Fruit fly (Drosophila melanogaster): ENCODE results near the gene qless.

qless gene

dm6 chr3R:31254808-31255207, 2.4 kb upstream of the qless start, which contains the start of the genes CG1750 and spn-F:
TSS of gene CG1750 (minus strand) at chr3R:31254900.
TSS of gene spn-F (plus strand) at chr3R:31255127.
- TF ChIP-seq h (optimal IDR thresholded peaks at IDR 0.05) (no peak), Sin3A (optimal IDR thresholded peaks at IDR 0.05) (no peak), ttk (optimal IDR thresholded peaks at IDR 0.05) (no peak), insv (optimal IDR thresholded peaks at IDR 0.05) (no peak), psq (optimal IDR thresholded peaks at IDR 0.05) (no peak), Myc (optimal IDR thresholded peaks at IDR 0.05) (no peak)

dm6 chr3R:31251130-31251770, 1.2 kb downstream of the qless start:
- TF ChIP-seq Sin3A (optimal IDR thresholded peaks at IDR 0.05) (no peak), insv (optimal IDR thresholded peaks at IDR 0.05) (no peak), ttk (optimal IDR thresholded peaks at IDR 0.05) (no peak), h (optimal IDR thresholded peaks at IDR 0.05) (no peak), psq (optimal IDR thresholded peaks at IDR 0.05) (no peak), Myc (optimal IDR thresholded peaks at IDR 0.05) (no peak)

dm6 chr3R:31250426-31251034, 1.9 kb downstream of the qless start:
- no peak for TF ChIP-seq Myc (optimal IDR thresholded peaks at IDR 0.05)
- no peak for TF ChIP-seq psq (optimal IDR thresholded peaks at IDR 0.05)
- no peak for TF ChIP-seq ttk (optimal IDR thresholded peaks at IDR 0.05)
- no peak for TF ChIP-seq h (optimal IDR thresholded peaks at IDR 0.05)
- TF ChIP-seq insv (optimal IDR thresholded peaks at IDR 0.05): no peak
- no peak for TF ChIP-seq Sin3A (optimal IDR thresholded peaks at IDR 0.05)

- TF ChIP-seq Sin3A (optimal IDR thresholded peaks at IDR 0.05): no peak
- no peak for TF ChIP-seq ttk (optimal IDR thresholded peaks at IDR 0.05)
- no peak for TF ChIP-seq h (optimal IDR thresholded peaks at IDR 0.05)
- TF ChIP-seq Myc (optimal IDR thresholded peaks at IDR 0.05): no peak
- no peak for TF ChIP-seq psq (optimal IDR thresholded peaks at IDR 0.05)
- no peak for TF ChIP-seq insv (optimal IDR thresholded peaks at IDR 0.05)
These were observed 4.2 kb downstream of the qless start for dm6 chr3R:31248245-31248644.

dm6 chr3R:31247281-31247995, 5.0 kb downstream of the qless start:
- TF ChIP-seq Myc (optimal IDR thresholded peaks at IDR 0.05) (no peak), insv (optimal IDR thresholded peaks at IDR 0.05) (no peak), h (optimal IDR thresholded peaks at IDR 0.05) (no peak), Sin3A (optimal IDR thresholded peaks at IDR 0.05) (no peak), psq (optimal IDR thresholded peaks at IDR 0.05) (no peak), ttk (optimal IDR thresholded peaks at IDR 0.05) (no peak)

dm6 chr3R:31245785-31246184, 6.6 kb downstream of the qless start:
- no peak for TF ChIP-seq insv (optimal IDR thresholded peaks at IDR 0.05)
- TF ChIP-seq h (optimal IDR thresholded peaks at IDR 0.05): no peak

dm6 chr3R:31243079-31243668, 9.2 kb downstream of the qless start:
- TF ChIP-seq ttk (optimal IDR thresholded peaks at IDR 0.05) (no peak), psq (optimal IDR thresholded peaks at IDR 0.05) (no peak), Myc (optimal IDR thresholded peaks at IDR 0.05) (no peak)

- TF ChIP-seq psq (optimal IDR thresholded peaks at IDR 0.05): no peak
- TF ChIP-seq insv (optimal IDR thresholded peaks at IDR 0.05): no peak
- TF ChIP-seq ttk (optimal IDR thresholded peaks at IDR 0.05): no peak
- no peak for TF ChIP-seq Sin3A (optimal IDR thresholded peaks at IDR 0.05)
- no peak for TF ChIP-seq Myc (optimal IDR thresholded peaks at IDR 0.05)
- no peak for TF ChIP-seq h (optimal IDR thresholded peaks at IDR 0.05)
These were observed 11.3 kb downstream of the qless start for dm6 chr3R:31241109-31241508.

dm6 chr3R:31240023-31240422, 12.4 kb downstream of the qless start:
- no peak for TF ChIP-seq Sin3A (optimal IDR thresholded peaks at IDR 0.05)
- no peak for TF ChIP-seq psq (optimal IDR thresholded peaks at IDR 0.05)
- no peak for TF ChIP-seq ttk (optimal IDR thresholded peaks at IDR 0.05)
- no peak for TF ChIP-seq h (optimal IDR thresholded peaks at IDR 0.05)
- TF ChIP-seq insv (optimal IDR thresholded peaks at IDR 0.05): no peak
- no peak for TF ChIP-seq Myc (optimal IDR thresholded peaks at IDR 0.05)

dm6 chr3R:31235262-31235661, 17.1 kb downstream of the qless start, which contains the start of gene CG15564:
TSS of gene CG15564 (minus strand) at chr3R:31235362.
- no peak for TF ChIP-seq insv (optimal IDR thresholded peaks at IDR 0.05)
- no peak for TF ChIP-seq Sin3A (optimal IDR thresholded peaks at IDR 0.05)
- TF ChIP-seq ttk (optimal IDR thresholded peaks at IDR 0.05): no peak
- no peak for TF ChIP-seq psq (optimal IDR thresholded peaks at IDR 0.05)
- no peak for TF ChIP-seq h (optimal IDR thresholded peaks at IDR 0.05)
- no peak for TF ChIP-seq Myc (optimal IDR thresholded peaks at IDR 0.05)

dm6 chr3R:31232236-31232635, 20.2 kb downstream of the qless start, which contains the start of gene CG15563:
TSS of gene CG15563 (minus strand) at chr3R:31232336.
- TF ChIP-seq psq (optimal IDR thresholded peaks at IDR 0.05): no peak
- TF ChIP-seq insv (optimal IDR thresholded peaks at IDR 0.05): no peak
- no peak for TF ChIP-seq Myc (optimal IDR thresholded peaks at IDR 0.05)
- TF ChIP-seq Sin3A (optimal IDR thresholded peaks at IDR 0.05): no peak
- TF ChIP-seq h (optimal IDR thresholded peaks at IDR 0.05): no peak
- no peak for TF ChIP-seq ttk (optimal IDR thresholded peaks at IDR 0.05)

- no peak for TF ChIP-seq Sin3A (optimal IDR thresholded peaks at IDR 0.05)
- TF ChIP-seq Myc (optimal IDR thresholded peaks at IDR 0.05): no peak
- TF ChIP-seq h (optimal IDR thresholded peaks at IDR 0.05): no peak
- no peak for TF ChIP-seq psq (optimal IDR thresholded peaks at IDR 0.05)
- no peak for TF ChIP-seq insv (optimal IDR thresholded peaks at IDR 0.05)
- TF ChIP-seq ttk (optimal IDR thresholded peaks at IDR 0.05): no peak
These were observed 21.3 kb downstream of the qless start for dm6 chr3R:31231134-31231533.
